Fruit fly (Drosophila melanogaster) whole organism, embryonic: ENCODE measurements around the gene CG4278.

Experiments
- Adf1 ChIP-seq: fragments of 200-800 bp; sonication (Bioruptor generic); IDR thresholded peaks from 2 replicates; pipeline ENCODE4 v1.3.6; 2022; ENCODE audit warnings: missing biosample characterization, missing genetic modification characterization
- Bdp1 ChIP-seq: fragments of 200-800 bp; sonication (Bioruptor generic); optimal IDR thresholded peaks from 3 replicates; lab custom pipeline; 2016; ENCODE audit warnings: missing biosample characterization, missing genetic modification characterization
- Bgb ChIP-seq: fragments of 200-800 bp; sonication (Bioruptor generic); IDR thresholded peaks from 2 replicates; pipeline ENCODE4 v1.3.6; 2022; ENCODE audit warnings: missing biosample characterization, missing genetic modification characterization; ENCODE audit not compliant: partially characterized antibody
- Bteb2 ChIP-seq: fragments of 200-800 bp; sonication (Bioruptor generic); optimal IDR thresholded peaks from 2 replicates; lab custom pipeline; 2016; ENCODE audit warnings: missing biosample characterization, missing genetic modification characterization
- CG10274 ChIP-seq: fragments of 200-800 bp; sonication (Bioruptor generic); optimal IDR thresholded peaks from 3 replicates; lab custom pipeline; 2017; ENCODE audit warnings: missing biosample characterization, mild to moderate bottlenecking, missing genetic modification characterization
- CG10366 ChIP-seq: fragments of 200-800 bp; sonication (Bioruptor generic); IDR thresholded peaks from 2 replicates; pipeline ENCODE4 v1.3.6; 2022; ENCODE audit warnings: missing biosample characterization, missing genetic modification characterization
- CG10543 ChIP-seq: fragments of 200-800 bp; sonication (Bioruptor generic); optimal IDR thresholded peaks from 3 replicates; lab custom pipeline; 2017; ENCODE audit warnings: missing biosample characterization, mild to moderate bottlenecking, missing genetic modification characterization, moderate library complexity
- CG11247 ChIP-seq: fragments of 200-800 bp; sonication (Bioruptor generic); IDR thresholded peaks from 2 replicates; pipeline ENCODE4 v1.3.6; 2022; ENCODE audit warnings: missing biosample characterization, missing genetic modification characterization
- CG11560 ChIP-seq: fragments of 200-800 bp; sonication (Bioruptor generic); IDR thresholded peaks from 3 replicates; pipeline ENCODE4 v1.3.6; 2022; ENCODE audit warnings: missing biosample characterization, missing genetic modification characterization
- CG12219 ChIP-seq: fragments of 200-800 bp; sonication (Bioruptor generic); optimal IDR thresholded peaks from 3 replicates; lab custom pipeline; 2018; ENCODE audit warnings: missing biosample characterization, mild to moderate bottlenecking, missing genetic modification characterization
- CG12299 ChIP-seq: fragments of 200-800 bp; sonication (Bioruptor generic); optimal IDR thresholded peaks from 2 replicates; lab custom pipeline; 2018; ENCODE audit warnings: missing biosample characterization, mild to moderate bottlenecking, missing genetic modification characterization
- CG13123 ChIP-seq: fragments of 200-800 bp; sonication (Bioruptor generic); optimal IDR thresholded peaks from 2 replicates; lab custom pipeline; 2016; ENCODE audit warnings: missing biosample characterization, missing genetic modification characterization
- CG15601 ChIP-seq: fragments of 200-800 bp; sonication (Bioruptor generic); optimal IDR thresholded peaks from 3 replicates; lab custom pipeline; 2019; ENCODE audit warnings: missing biosample characterization, mild to moderate bottlenecking, missing genetic modification characterization, moderate library complexity
- CG16815 ChIP-seq: fragments of 200-800 bp; sonication (Bioruptor generic); optimal IDR thresholded peaks from 3 replicates; lab custom pipeline; 2017; ENCODE audit warnings: missing biosample characterization, mild to moderate bottlenecking, missing genetic modification characterization
- CG17568 ChIP-seq: fragments of 200-800 bp; sonication (Bioruptor generic); optimal IDR thresholded peaks from 2 replicates; lab custom pipeline; 2018; ENCODE audit warnings: missing biosample characterization, mild to moderate bottlenecking, missing genetic modification characterization, moderate library complexity
- CG18764 ChIP-seq: fragments of 200-800 bp; sonication (Bioruptor generic); optimal IDR thresholded peaks from 3 replicates; lab custom pipeline; 2016; ENCODE audit warnings: missing biosample characterization, missing genetic modification characterization
- CG34376 ChIP-seq: fragments of 200-800 bp; sonication (Bioruptor generic); optimal IDR thresholded peaks from 2 replicates; lab custom pipeline; 2018; ENCODE audit warnings: missing biosample characterization, mild to moderate bottlenecking, missing genetic modification characterization
- CG34422 ChIP-seq: fragments of 200-800 bp; sonication (Bioruptor generic); IDR thresholded peaks from 3 replicates; pipeline ENCODE4 v1.3.6; 2022; ENCODE audit warnings: missing biosample characterization, missing genetic modification characterization
- CG42726 ChIP-seq: fragments of 200-800 bp; sonication (Bioruptor generic); IDR thresholded peaks from 2 replicates; pipeline ENCODE4 v1.3.6; 2022; ENCODE audit warnings: missing biosample characterization, missing genetic modification characterization; ENCODE audit not compliant: partially characterized antibody
- CG6689 ChIP-seq: fragments of 200-800 bp; sonication (Bioruptor generic); IDR thresholded peaks from 2 replicates; pipeline ENCODE4 v1.3.6; 2022; ENCODE audit warnings: missing biosample characterization, missing genetic modification characterization
- CG8290 ChIP-seq, 3 experiments: fragments of 200-800 bp; sonication (Bioruptor generic); optimal IDR thresholded peaks; 2 replicates each; lab custom pipeline; 2016 to 2019; ENCODE audit warnings: missing biosample characterization in 3 of 3, missing genetic modification characterization in 3 of 3, mild to moderate bottlenecking in 2 of 3, moderate library complexity in 1 of 3
- CG8944 ChIP-seq: fragments of 200-800 bp; sonication (Bioruptor generic); optimal IDR thresholded peaks from 3 replicates; lab custom pipeline; 2016; ENCODE audit warnings: missing biosample characterization, missing genetic modification characterization
- CG9215 ChIP-seq: fragments of 200-800 bp; sonication (Bioruptor generic); IDR thresholded peaks from 2 replicates; pipeline ENCODE4 v1.3.6; 2022; ENCODE audit warnings: missing biosample characterization, missing genetic modification characterization
- D19B ChIP-seq: fragments of 200-800 bp; sonication (Bioruptor generic); optimal IDR thresholded peaks from 2 replicates; lab custom pipeline; 2017; ENCODE audit warnings: missing biosample characterization, mild to moderate bottlenecking, missing genetic modification characterization
- Dad ChIP-seq: fragments of 200-800 bp; sonication (Bioruptor generic); optimal IDR thresholded peaks from 3 replicates; lab custom pipeline; 2016; ENCODE audit warnings: missing biosample characterization, missing genetic modification characterization
- Dip2 ChIP-seq: fragments of 200-800 bp; sonication (Bioruptor generic); IDR thresholded peaks from 2 replicates; pipeline ENCODE4 v1.3.6; 2022; ENCODE audit warnings: missing biosample characterization, missing genetic modification characterization
- Doc2 ChIP-seq: fragments of 200-800 bp; sonication (Bioruptor generic); IDR thresholded peaks from 2 replicates; pipeline ENCODE4 v1.3.6; 2022; ENCODE audit warnings: missing biosample characterization, missing genetic modification characterization
- Gsc ChIP-seq: fragments of 200-800 bp; sonication (Bioruptor generic); IDR thresholded peaks from 2 replicates; pipeline ENCODE4 v1.3.6; 2022; ENCODE audit warnings: missing biosample characterization, missing genetic modification characterization
- HHEX ChIP-seq: fragments of 200-800 bp; sonication (Bioruptor generic); optimal IDR thresholded peaks from 3 replicates; lab custom pipeline; 2017; ENCODE audit warnings: missing biosample characterization, mild to moderate bottlenecking, missing genetic modification characterization, missing genetic modification reagents
- Hey ChIP-seq: fragments of 200-800 bp; sonication (Bioruptor generic); optimal IDR thresholded peaks from 3 replicates; lab custom pipeline; 2018; ENCODE audit warnings: missing biosample characterization, mild to moderate bottlenecking, missing genetic modification characterization
- Nf-YC ChIP-seq: fragments of 200-800 bp; optimal IDR thresholded peaks from 3 replicates; lab custom pipeline; 2019; ENCODE audit warnings: missing biosample characterization, mild to moderate bottlenecking, missing genetic modification characterization, moderate library complexity
- Pdp1 ChIP-seq, 2 experiments: fragments of 200-800 bp; sonication (Bioruptor generic); optimal IDR thresholded peaks; 3 replicates each; lab custom pipeline; 2016; ENCODE audit warnings: missing biosample characterization in 2 of 2, missing genetic modification characterization in 2 of 2, mild to moderate bottlenecking in 1 of 2, moderate library complexity in 1 of 2
- Poxn ChIP-seq: fragments of 200-800 bp; sonication (Bioruptor generic); IDR thresholded peaks from 2 replicates; pipeline ENCODE4 v1.3.6; 2022; ENCODE audit warnings: missing biosample characterization, missing genetic modification characterization
- Side ChIP-seq: fragments of 200-800 bp; sonication (Bioruptor generic); optimal IDR thresholded peaks from 2 replicates; lab custom pipeline; 2016; ENCODE audit warnings: missing biosample characterization, missing genetic modification characterization
- Sin3A ChIP-seq: fragments of >200 bp; optimal IDR thresholded peaks from 2 replicates; lab custom pipeline; 2018
- Sry-β ChIP-seq: fragments of 200-800 bp; sonication (Bioruptor generic); optimal IDR thresholded peaks from 2 replicates; lab custom pipeline; 2018; ENCODE audit warnings: missing biosample characterization, mild to moderate bottlenecking, missing genetic modification characterization, moderate library complexity
- Taf1 ChIP-seq: fragments of 200-800 bp; sonication (Bioruptor generic); IDR thresholded peaks from 2 replicates; pipeline ENCODE4 v1.3.6; 2022; ENCODE audit warnings: missing biosample characterization, missing genetic modification characterization
- Xrp1 ChIP-seq: fragments of 200-800 bp; sonication (Bioruptor generic); IDR thresholded peaks from 2 replicates; pipeline ENCODE4 v1.3.6; 2022; ENCODE audit warnings: missing biosample characterization, missing genetic modification characterization
- YL-1 ChIP-seq: fragments of 200-800 bp; sonication (Bioruptor generic); optimal IDR thresholded peaks from 3 replicates; lab custom pipeline; 2017; ENCODE audit warnings: missing biosample characterization, mild to moderate bottlenecking, missing genetic modification characterization
- bcd ChIP-seq: fragments of 200-800 bp; sonication (Bioruptor generic); optimal IDR thresholded peaks from 2 replicates; lab custom pipeline; 2017; ENCODE audit warnings: missing biosample characterization, mild to moderate bottlenecking, missing genetic modification characterization
- crp ChIP-seq, 2 experiments: fragments of 200-800 bp; sonication (Bioruptor generic); optimal IDR thresholded peaks; 2 replicates in 1 of 2; 3 replicates in 1 of 2; lab custom pipeline; 2017; ENCODE audit warnings: missing biosample characterization in 2 of 2, missing genetic modification characterization in 2 of 2, mild to moderate bottlenecking in 1 of 2, moderate library complexity in 1 of 2
- eve ChIP-seq, 2 experiments: fragments of >200 bp; optimal IDR thresholded peaks; 2 replicates each; lab custom pipeline; 2017; ENCODE audit warnings: missing biosample characterization in 2 of 2, missing genetic modification characterization in 2 of 2
- nmo ChIP-seq: fragments of 200-800 bp; sonication (Bioruptor generic); optimal IDR thresholded peaks from 2 replicates; lab custom pipeline; 2018; ENCODE audit warnings: missing biosample characterization, mild to moderate bottlenecking, missing genetic modification characterization, moderate library complexity
- pfk ChIP-seq: fragments of 200-800 bp; sonication (Bioruptor generic); optimal IDR thresholded peaks from 2 replicates; lab custom pipeline; 2018; ENCODE audit warnings: missing biosample characterization, mild to moderate bottlenecking, missing genetic modification characterization, moderate library complexity
- sens ChIP-seq: fragments of 200-800 bp; sonication (Bioruptor generic); peaks from one replicate; lab custom pipeline; 2016; ENCODE audit warnings: missing biosample characterization, missing genetic modification characterization
- slp2 ChIP-seq: fragments of 200-800 bp; sonication (Bioruptor generic); optimal IDR thresholded peaks from 2 replicates; lab custom pipeline; 2016; ENCODE audit warnings: missing biosample characterization, missing genetic modification characterization
- ssp ChIP-seq: fragments of 200-800 bp; sonication (Bioruptor generic); IDR thresholded peaks from 2 replicates; pipeline ENCODE4 v1.3.6; 2022; ENCODE audit warnings: missing biosample characterization, missing genetic modification characterization
- stc ChIP-seq: fragments of 200-800 bp; sonication (Bioruptor generic); IDR thresholded peaks from 2 replicates; pipeline ENCODE4 v1.3.6; 2022; ENCODE audit warnings: missing biosample characterization, missing genetic modification characterization
- tgo ChIP-seq: fragments of 200-800 bp; sonication (Bioruptor generic); IDR thresholded peaks from 3 replicates; pipeline ENCODE4 v1.3.6; 2022; ENCODE audit warnings: missing biosample characterization, missing genetic modification characterization
- z ChIP-seq: fragments of 200-800 bp; sonication (Bioruptor generic); IDR thresholded peaks from 3 replicates; pipeline ENCODE4 v1.3.6; 2022; ENCODE audit warnings: missing biosample characterization, missing genetic modification characterization
- zfh1 ChIP-seq: fragments of 200-800 bp; sonication (Bioruptor generic); IDR thresholded peaks from 3 replicates; pipeline ENCODE4 v1.3.6; 2022; ENCODE audit warnings: missing biosample characterization, missing genetic modification characterization

The CG4278 gene

dm6 chr2L:16329102-16329520, 2.2 kb downstream of the CG4278 start, which contains the start of gene mRpL4 (continued):
- TF ChIP-seq CG10274 (GFP tag; lab: Kevin White, UChicago) (no peak), Bteb2 (GFP tag; lab: Kevin White, UChicago) (peak; percentile 59), Gsc (GFP tag; lab: Robert Waterston, UW) (no peak), CG10543 (GFP tag; lab: Kevin White, UChicago) (peak; percentile 25), Sin3A (peak; percentile 46), CG10366 (GFP tag; lab: Robert Waterston, UW) (0 out of 2 replicates have a peak, but pooled peaks have one; percentile 50), tgo (GFP tag; lab: Robert Waterston, UW) (peak; percentile 27; the same call in 1 of the 3 replicates), Side (GFP tag; lab: Kevin White, UChicago) (peak; percentile 61), D19B (GFP tag; lab: Kevin White, UChicago) (peak; percentile 14), CG17568 (GFP tag; lab: Kevin White, UChicago) (no peak), slp2 (GFP tag; lab: Kevin White, UChicago) (peak; percentile 72), Bgb (GFP tag; lab: Robert Waterston, UW) (peak; percentile 99), CG9215 (GFP tag; lab: Robert Waterston, UW) (peak; percentile 51), Pdp1 (GFP tag; optimal IDR thresholded peaks at IDR 0.05; lab: Kevin White, UChicago) (peak in 1 of 2 experiments; percentile 83), HHEX (GFP tag; lab: Kevin White, UChicago) (peak; percentile 11), CG8944 (GFP tag; lab: Kevin White, UChicago) (peak; percentile 77), Hey (tag; lab: Kevin White, UChicago) (no peak), eve (GFP tag; optimal IDR thresholded peaks at IDR 0.05; lab: Kevin White, UChicago) (peak in 1 of 2 experiments; percentile 61), Dip2 (GFP tag; lab: Robert Waterston, UW) (no peak), sens (peak; percentile 96), CG13123 (GFP tag; lab: Kevin White, UChicago) (peak; percentile 59), z (GFP tag; lab: Robert Waterston, UW) (no peak), Xrp1 (GFP tag; lab: Robert Waterston, UW) (peak; percentile 74), CG42726 (peak; percentile 99), crp (GFP tag; optimal IDR thresholded peaks at IDR 0.05; lab: Kevin White, UChicago) (peak in 1 of 2 experiments; percentile 31), CG8290 (GFP tag; optimal IDR thresholded peaks at IDR 0.05; lab: Kevin White, UChicago) (peak; percentile 98), CG8290 (tag; optimal IDR thresholded peaks at IDR 0.05; lab: Kevin White, UChicago) (peak; percentile 97), Nf-YC (tag; lab: Kevin White, UChicago) (no peak), CG6689 (GFP tag; lab: Robert Waterston, UW) (peak; percentile 55; the same call in 1 of the 2 replicates), CG15601 (tag; lab: Kevin White, UChicago) (peak; percentile 32), CG34422 (GFP tag; lab: Robert Waterston, UW) (no peak; the same call in none of the 3 replicates), Adf1 (GFP tag; lab: Robert Waterston, UW) (no peak), Taf1 (GFP tag; lab: Robert Waterston, UW) (peak; percentile 49; the same call in 1 of the 2 replicates), CG34376 (GFP tag; lab: Kevin White, UChicago) (no peak), Doc2 (GFP tag; lab: Robert Waterston, UW) (no peak), CG12299 (no peak), ssp (GFP tag; lab: Robert Waterston, UW) (no peak), Sry-β (peak; percentile 49), nmo (GFP tag; lab: Kevin White, UChicago) (peak; percentile 67), CG18764 (GFP tag; lab: Kevin White, UChicago) (peak; percentile 46), stc (GFP tag; lab: Robert Waterston, UW) (peak; percentile 22; the same call in 1 of the 2 replicates), zfh1 (GFP tag; lab: Robert Waterston, UW) (peak; percentile 72), Poxn (GFP tag; lab: Robert Waterston, UW) (no peak), Bdp1 (peak; percentile 62), CG16815 (peak; percentile 42), CG11247 (peak; percentile 70), YL-1 (GFP tag; lab: Kevin White, UChicago) (peak; percentile 28), pfk (no peak), bcd (GFP tag; lab: Kevin White, UChicago) (peak; percentile 60), CG12219 (no peak), CG11560 (tag; lab: Robert Waterston, UW) (no peak), Dad (GFP tag; lab: Kevin White, UChicago) (peak; percentile 69)
